Worm (Caenorhabditis elegans): ENCODE data around the gene nhr-181.

ce11 chrV:4120629-4121028 is 25.8 kb downstream of the nhr-181 start, which contains the start of gene T05B4.10:
- TF ChIP-seq R02D3.7 (tag; optimal IDR thresholded peaks at IDR 0.05), result no peak
- TF ChIP-seq zag-1 (tag; optimal IDR thresholded peaks at IDR 0.05), result no peak
- TF ChIP-seq ceh-82 (tag; optimal IDR thresholded peaks at IDR 0.05), result no peak
- no peak for TF ChIP-seq elt-1 (tag; optimal IDR thresholded peaks at IDR 0.05)
- no peak for TF ChIP-seq Y55F3AM.14 (GFP tag; optimal IDR thresholded peaks at IDR 0.05)
- TF ChIP-seq ztf-1 (GFP tag; conservative IDR thresholded peaks at IDR 0.05), result no peak

Data from whole organism, L2 larva.